Fruit fly (Drosophila melanogaster) Kc167 (cell line): ENCODE data around the gene Osi1.

Experiments used
- Myc ChIP-seq: fragments of >200 bp; optimal IDR thresholded peaks from 2 replicates; lab custom pipeline; 2017; ENCODE audit warnings: missing external identifiers
- Sin3A ChIP-seq: fragments of >200 bp; optimal IDR thresholded peaks from 2 replicates; lab custom pipeline; 2018; ENCODE audit warnings: missing external identifiers
- h ChIP-seq: fragments of >200 bp; optimal IDR thresholded peaks from 3 replicates; lab custom pipeline; 2018; ENCODE audit warnings: missing external identifiers
- insv ChIP-seq: fragments of >200 bp; optimal IDR thresholded peaks from 3 replicates; lab custom pipeline; 2018; ENCODE audit warnings: missing external identifiers
- psq ChIP-seq: fragments of >200 bp; optimal IDR thresholded peaks from 2 replicates; lab custom pipeline; 2017; ENCODE audit warnings: missing external identifiers
- ttk ChIP-seq: sonication (Bioruptor generic); optimal IDR thresholded peaks from 2 replicates; lab custom pipeline; 2017; ENCODE audit warnings: missing external identifiers

DNA sequence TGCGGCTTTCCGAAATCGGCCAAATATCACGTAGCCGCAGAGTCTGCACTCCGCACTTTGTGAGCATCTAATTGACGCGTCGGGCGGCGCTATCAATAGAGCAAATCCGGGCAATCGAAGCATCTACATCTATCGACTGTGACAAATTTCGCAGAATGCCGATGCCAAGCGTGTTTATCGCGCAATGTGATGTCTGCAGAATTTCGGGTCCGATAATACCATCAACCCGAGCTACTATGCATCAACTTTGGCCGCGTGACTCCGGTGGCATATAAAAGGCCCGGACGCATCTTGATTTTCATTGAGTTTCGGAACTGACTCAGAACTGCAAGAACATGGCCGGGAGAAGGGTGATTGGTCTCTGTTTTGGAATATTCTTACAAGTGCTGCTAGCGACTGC is 6.2 kb upstream of the Osi1 start, which contains the start of gene CG1077:
- no peak for TF ChIP-seq Sin3A
- TF ChIP-seq Myc = no peak
- TF ChIP-seq psq (lab: Kevin White, UChicago) = no peak
- TF ChIP-seq ttk = no peak
- no peak for TF ChIP-seq insv (lab: Kevin White, UChicago)
- TF ChIP-seq h (lab: Kevin White, UChicago) = no peak
